Fruit fly (Drosophila melanogaster) whole organism, embryonic: ENCODE results near the gene Atg12.

Experiments
- CG12071 ChIP-seq: fragments of 200-800 bp; sonication (Bioruptor generic); optimal IDR thresholded peaks from 3 replicates; lab custom pipeline; 2018; ENCODE audit warnings: missing biosample characterization, mild to moderate bottlenecking, missing genetic modification characterization
- CG8290 ChIP-seq, 3 experiments: fragments of 200-800 bp; sonication (Bioruptor generic); optimal IDR thresholded peaks; 2 replicates each; lab custom pipeline; 2016 to 2019; ENCODE audit warnings: missing biosample characterization in 3 of 3, missing genetic modification characterization in 3 of 3, mild to moderate bottlenecking in 2 of 3, moderate library complexity in 1 of 3
- HmgZ ChIP-seq: fragments of 200-800 bp; sonication (Bioruptor generic); optimal IDR thresholded peaks from 2 replicates; lab custom pipeline; 2018; ENCODE audit warnings: missing biosample characterization, mild to moderate bottlenecking, missing genetic modification characterization
- Stat92E ChIP-seq, 3 experiments: fragments of >200 bp in 2 of 3; fragments of 200-800 bp in 1 of 3; sonication (Bioruptor generic) in 1 of 3; optimal IDR thresholded peaks; 2 replicates each; lab custom pipeline; 2017 to 2019; ENCODE audit warnings: missing biosample characterization in 3 of 3, missing genetic modification characterization in 3 of 3, mild to moderate bottlenecking in 1 of 3, moderate library complexity in 1 of 3
- p53 ChIP-seq: fragments of 200-800 bp; sonication (Bioruptor generic); optimal IDR thresholded peaks from 2 replicates; lab custom pipeline; 2016; ENCODE audit warnings: missing biosample characterization, missing genetic modification characterization
- tgo ChIP-seq: fragments of 200-800 bp; sonication (Bioruptor generic); IDR thresholded peaks from 3 replicates; pipeline ENCODE4 v1.3.6; 2022; ENCODE audit warnings: missing biosample characterization, missing genetic modification characterization

dm6 chr3L:12178847-12179437 lies 42.2 kb downstream of the Atg12 start:
- TF ChIP-seq p53 (GFP tag; lab: Kevin White, UChicago) (no peak), Stat92E (GFP tag; optimal IDR thresholded peaks at IDR 0.05; lab: Kevin White, UChicago) (no peak), CG8290 (GFP tag; optimal IDR thresholded peaks at IDR 0.05; lab: Kevin White, UChicago) (no peak), CG8290 (tag; optimal IDR thresholded peaks at IDR 0.05; lab: Kevin White, UChicago) (peak in 1 of 2 experiments; percentile 53), tgo (GFP tag; lab: Robert Waterston, UW) (no peak), HmgZ (tag; lab: Kevin White, UChicago) (no peak), CG12071 (GFP tag; lab: Kevin White, UChicago) (no peak)
